Fruit fly (Drosophila melanogaster): Measurements from ENCODE around the gene CG7742.

- TF ChIP-seq fd59A (GFP tag; optimal IDR thresholded peaks at IDR 0.05) (no peak), dsx (GFP tag; optimal IDR thresholded peaks at IDR 0.05; ENCODE audit: poor library complexity, severe bottlenecking) (peak; percentile 95), CG4318 (GFP tag; optimal IDR thresholded peaks at IDR 0.05) (no peak), CG6276 (GFP tag; optimal IDR thresholded peaks at IDR 0.05) (no peak), OdsH (GFP tag; optimal IDR thresholded peaks at IDR 0.05) (no peak), ss (GFP tag; optimal IDR thresholded peaks at IDR 0.05) (peak; percentile 65), CG16779 (tag; optimal IDR thresholded peaks at IDR 0.05) (no peak), Blimp-1 (GFP tag; optimal IDR thresholded peaks at IDR 0.05) (no peak), fd85E (GFP tag; optimal IDR thresholded peaks at IDR 0.05) (no peak)
Observed at dm6 chr2L:5236346-5236809, 21.5 kb upstream of the CG7742 start.

All from whole organism, prepupa.